In genomic region chr3R:30095855-30096254, dm6 we compare ENCODE assay signal across 5 fruit fly cellular contexts.
TF ChIP-seq lines count a peak whose summit lies in the region.

No protein-coding gene starts in this region.

- no peak for TF ChIP-seq CTCF in whole organism, embryonic (GFP tag; optimal IDR thresholded peaks at IDR 0.05; lab: Kevin White, UChicago)

TF ChIP-seq in whole organism, adult, 20 proteins besides CTCF, POLR2A, EP300 and RAD21:
- TF ChIP-seq CG5204 (GFP tag; optimal IDR thresholded peaks at IDR 0.05; lab: Kevin White, UChicago) (no peak), CG11617 (GFP tag; optimal IDR thresholded peaks at IDR 0.05; lab: Kevin White, UChicago) (no peak), pad (GFP tag; optimal IDR thresholded peaks at IDR 0.05; lab: Kevin White, UChicago) (no peak), toe (GFP tag; optimal IDR thresholded peaks at IDR 0.05; lab: Kevin White, UChicago) (no peak), cic (GFP tag; optimal IDR thresholded peaks at IDR 0.05; lab: Kevin White, UChicago) (no peak), CG14711 (tag; optimal IDR thresholded peaks at IDR 0.05; lab: Kevin White, UChicago) (peak; percentile 10), CG7101 (tag; optimal IDR thresholded peaks at IDR 0.05; lab: Kevin White, UChicago) (peak; percentile 19)

TF ChIP-seq in whole organism, embryonic, 481 proteins besides CTCF, POLR2A, EP300 and RAD21 (continues in another document):
- TF ChIP-seq Hmr (GFP tag; optimal IDR thresholded peaks at IDR 0.05; lab: Kevin White, UChicago): no peak
- TF ChIP-seq Meics (GFP tag; optimal IDR thresholded peaks at IDR 0.05; lab: Kevin White, UChicago): peak; percentile 1
- TF ChIP-seq CG18262 (tag; optimal IDR thresholded peaks at IDR 0.05; lab: Kevin White, UChicago): no peak
- no peak for TF ChIP-seq Six4 (GFP tag; optimal IDR thresholded peaks at IDR 0.05; lab: Kevin White, UChicago)
- no peak for TF ChIP-seq BEAF-32 (GFP tag; optimal IDR thresholded peaks at IDR 0.05; lab: Kevin White, UChicago)
- no peak for TF ChIP-seq cad (GFP tag; optimal IDR thresholded peaks at IDR 0.05; lab: Kevin White, UChicago)
- no peak for TF ChIP-seq lov (optimal IDR thresholded peaks at IDR 0.05; lab: Kevin White, UChicago)
- TF ChIP-seq lov (GFP tag; IDR thresholded peaks at IDR 0.05; lab: Robert Waterston, UW): no peak
- TF ChIP-seq Tbp (GFP tag; optimal IDR thresholded peaks at IDR 0.05; lab: Kevin White, UChicago): no peak
- peak; percentile 45 for TF ChIP-seq CG9932 (GFP tag; IDR thresholded peaks at IDR 0.05; lab: Robert Waterston, UW)
- TF ChIP-seq CG8359 (GFP tag; optimal IDR thresholded peaks at IDR 0.05; lab: Kevin White, UChicago; ENCODE audit: borderline replicate concordance): no peak
- TF ChIP-seq mam (GFP tag; optimal IDR thresholded peaks at IDR 0.05; lab: Kevin White, UChicago): no peak
- TF ChIP-seq HmgD (GFP tag; optimal IDR thresholded peaks at IDR 0.05; lab: Kevin White, UChicago): no peak
- TF ChIP-seq Rfx (GFP tag; IDR thresholded peaks at IDR 0.05; lab: Robert Waterston, UW): no peak
- no peak for TF ChIP-seq CG5953 (GFP tag; IDR thresholded peaks at IDR 0.05; lab: Robert Waterston, UW)
- peak; percentile 18 for TF ChIP-seq CG12769 (tag; optimal IDR thresholded peaks at IDR 0.05; lab: Kevin White, UChicago)
- TF ChIP-seq luna (GFP tag; optimal IDR thresholded peaks at IDR 0.05; lab: Kevin White, UChicago): no peak
- TF ChIP-seq CG15601 (tag; optimal IDR thresholded peaks at IDR 0.05; lab: Kevin White, UChicago): no peak
- TF ChIP-seq Max (GFP tag; optimal IDR thresholded peaks at IDR 0.05; lab: Kevin White, UChicago): no peak
- no peak for TF ChIP-seq schlank (tag; optimal IDR thresholded peaks at IDR 0.05; lab: Kevin White, UChicago)
- TF ChIP-seq ttk (GFP tag; IDR thresholded peaks at IDR 0.05; lab: Robert Waterston, UW): peak; percentile 25; the same call in 1 of the 2 replicates
- no peak for TF ChIP-seq CG7357 (GFP tag; IDR thresholded peaks at IDR 0.05; lab: Robert Waterston, UW)

TF ChIP-seq in whole organism, prepupa, 60 proteins besides CTCF, POLR2A, EP300 and RAD21 (continues in another document):
- TF ChIP-seq CG15336 (GFP tag; IDR thresholded peaks at IDR 0.05; lab: Robert Waterston, UW) (peak; percentile 95), CG11902 (GFP tag; optimal IDR thresholded peaks at IDR 0.05; lab: Kevin White, UChicago) (peak; percentile 16), CG8632 (GFP tag; optimal IDR thresholded peaks at IDR 0.05; lab: Kevin White, UChicago) (peak; percentile 42), CG11762 (GFP tag; optimal IDR thresholded peaks at IDR 0.05; lab: Kevin White, UChicago; ENCODE audit: insufficient read depth) (peak; percentile 72), Sox15 (GFP tag; optimal IDR thresholded peaks at IDR 0.05; lab: Kevin White, UChicago) (peak; percentile 1), OdsH (GFP tag; optimal IDR thresholded peaks at IDR 0.05; lab: Kevin White, UChicago) (peak; percentile 81), Eip78C (GFP tag; lab: Kevin White, UChicago) (peak; percentile 77), CG6163 (GFP tag; IDR thresholded peaks at IDR 0.05; lab: Robert Waterston, UW) (peak; percentile 96), Blimp-1 (GFP tag; optimal IDR thresholded peaks at IDR 0.05; lab: Kevin White, UChicago) (peak; percentile 17), CG31627 (GFP tag; optimal IDR thresholded peaks at IDR 0.05; lab: Kevin White, UChicago) (peak; percentile 41), CG6808 (GFP tag; optimal IDR thresholded peaks at IDR 0.05; lab: Kevin White, UChicago) (peak; percentile 75), CG10669 (GFP tag; optimal IDR thresholded peaks at IDR 0.05; lab: Kevin White, UChicago) (peak; percentile 77), dac (GFP tag; optimal IDR thresholded peaks at IDR 0.05; lab: Kevin White, UChicago) (peak; percentile 86), spab (GFP tag; optimal IDR thresholded peaks at IDR 0.05; lab: Kevin White, UChicago) (peak; percentile 72), Lpt (GFP tag; optimal IDR thresholded peaks at IDR 0.05; lab: Kevin White, UChicago) (peak; percentile 84), CG1621 (tag; optimal IDR thresholded peaks at IDR 0.05; lab: Kevin White, UChicago) (peak; percentile 84), Hr39 (GFP tag; optimal IDR thresholded peaks at IDR 0.05; lab: Kevin White, UChicago) (peak; percentile 54), svp (GFP tag; lab: Kevin White, UChicago) (no peak), CG6276 (GFP tag; optimal IDR thresholded peaks at IDR 0.05; lab: Kevin White, UChicago) (peak; percentile 92), Eip93F (GFP tag; optimal IDR thresholded peaks at IDR 0.05; lab: Kevin White, UChicago) (no peak), CG10631 (GFP tag; optimal IDR thresholded peaks at IDR 0.05; lab: Kevin White, UChicago) (peak; percentile 78), topi (GFP tag; optimal IDR thresholded peaks at IDR 0.05; lab: Kevin White, UChicago) (peak; percentile 38)

TF ChIP-seq in whole organism, pupa, 21 proteins besides CTCF, POLR2A, EP300 and RAD21:
- peak; percentile 95 for TF ChIP-seq CG32121 (GFP tag; IDR thresholded peaks at IDR 0.05; lab: Robert Waterston, UW)
- peak; percentile 83 for TF ChIP-seq CG17806 (tag; optimal IDR thresholded peaks at IDR 0.05; lab: Kevin White, UChicago)
- no peak for TF ChIP-seq CG13204 (GFP tag; optimal IDR thresholded peaks at IDR 0.05; lab: Kevin White, UChicago)
- peak; percentile 52 for TF ChIP-seq gl (tag; optimal IDR thresholded peaks at IDR 0.05; lab: Kevin White, UChicago)
- TF ChIP-seq rn (GFP tag; IDR thresholded peaks at IDR 0.05; lab: Robert Waterston, UW): peak; percentile 90
- peak; percentile 79 for TF ChIP-seq CG15710 (tag; optimal IDR thresholded peaks at IDR 0.05; lab: Kevin White, UChicago)
- peak; percentile 96 for TF ChIP-seq Ets98B (GFP tag; IDR thresholded peaks at IDR 0.05; lab: Robert Waterston, UW)
- peak; percentile 81 for TF ChIP-seq Pif1B (GFP tag; optimal IDR thresholded peaks at IDR 0.05; lab: Kevin White, UChicago)
- peak; percentile 31 for TF ChIP-seq Snoo (tag; optimal IDR thresholded peaks at IDR 0.05; lab: Kevin White, UChicago)
- peak; percentile 78 for TF ChIP-seq CG10348 (GFP tag; IDR thresholded peaks at IDR 0.05; lab: Robert Waterston, UW)
- TF ChIP-seq CG8159 (tag; optimal IDR thresholded peaks at IDR 0.05; lab: Kevin White, UChicago): peak; percentile 82
- peak; percentile 97 for TF ChIP-seq CG4496 (GFP tag; IDR thresholded peaks at IDR 0.05; lab: Robert Waterston, UW)
- TF ChIP-seq Pif1A (GFP tag; optimal IDR thresholded peaks at IDR 0.05; lab: Kevin White, UChicago): peak; percentile 69
- peak; percentile 88 for TF ChIP-seq CG14655 (GFP tag; optimal IDR thresholded peaks at IDR 0.05; lab: Kevin White, UChicago)
- peak; percentile 91 for TF ChIP-seq CG12605 (GFP tag; IDR thresholded peaks at IDR 0.05; lab: Robert Waterston, UW)
- peak; percentile 97 for TF ChIP-seq fd96Ca (GFP tag; IDR thresholded peaks at IDR 0.05; lab: Robert Waterston, UW)
- TF ChIP-seq EcR (GFP tag; optimal IDR thresholded peaks at IDR 0.05; lab: Kevin White, UChicago): no peak
- no peak for TF ChIP-seq D1 (tag; optimal IDR thresholded peaks at IDR 0.05; lab: Kevin White, UChicago)
- TF ChIP-seq CG34367 (tag; optimal IDR thresholded peaks at IDR 0.05; lab: Kevin White, UChicago): peak; percentile 81
- peak; percentile 77 for TF ChIP-seq CG9948 (tag; optimal IDR thresholded peaks at IDR 0.05; lab: Kevin White, UChicago)
- TF ChIP-seq CG8301 (tag; optimal IDR thresholded peaks at IDR 0.05; lab: Kevin White, UChicago): peak; percentile 90

TF ChIP-seq in whole organism, wandering third instar larva, 38 proteins besides CTCF, POLR2A, EP300 and RAD21:
- TF ChIP-seq Hnf4 (GFP tag; optimal IDR thresholded peaks at IDR 0.05; lab: Kevin White, UChicago) (peak; percentile 27), sv (GFP tag; optimal IDR thresholded peaks at IDR 0.05; lab: Kevin White, UChicago) (no peak), tai (GFP tag; optimal IDR thresholded peaks at IDR 0.05; lab: Kevin White, UChicago) (no peak), ey (GFP tag; optimal IDR thresholded peaks at IDR 0.05; lab: Kevin White, UChicago) (peak; percentile 66), foxo (GFP tag; optimal IDR thresholded peaks at IDR 0.05; lab: Kevin White, UChicago) (peak in 1 of 2 experiments; percentile 50), dmrt93B (GFP tag; optimal IDR thresholded peaks at IDR 0.05; lab: Kevin White, UChicago) (peak; percentile 9), br (GFP tag; optimal IDR thresholded peaks at IDR 0.05; lab: Kevin White, UChicago) (peak; percentile 25), rgr (GFP tag; optimal IDR thresholded peaks at IDR 0.05; lab: Kevin White, UChicago) (peak; percentile 61), h (GFP tag; optimal IDR thresholded peaks at IDR 0.05; lab: Kevin White, UChicago) (peak; percentile 41), HLH106 (tag; optimal IDR thresholded peaks at IDR 0.05; lab: Kevin White, UChicago) (peak; percentile 39), OdsH (GFP tag; optimal IDR thresholded peaks at IDR 0.05; lab: Kevin White, UChicago) (peak; percentile 26)
TF ChIP-seq in whole organism, wandering third instar larva: peak in this region for 9.
